Worm (Caenorhabditis elegans): ENCODE results near the gene B0464.9.

The B0464.9 gene

ce11 chrIII:9455980-9456658 lies 9.4 kb upstream of the B0464.9 start, which contains the start of the genes rheb-1 and spk-1 (continued):
- TF ChIP-seq hpl-2 (GFP tag; optimal IDR thresholded peaks at IDR 0.05) (peak; percentile 55), fkh-8 (tag; optimal IDR thresholded peaks at IDR 0.05) (peak; percentile 94)

- TF ChIP-seq pqm-1 (tag; optimal IDR thresholded peaks at IDR 0.05) (no peak), elt-3 (tag; optimal IDR thresholded peaks at IDR 0.05) (peak in 2 of 6 experiments; percentile 26 to 28), sox-4 (tag; optimal IDR thresholded peaks at IDR 0.05) (no peak), efl-1 (optimal IDR thresholded peaks at IDR 0.05) (peak in 1 of 2 experiments; percentile 23), efl-1 (GFP tag; optimal IDR thresholded peaks at IDR 0.05 in 1 of 2) (peak in 1 of 2 experiments; percentile 93), Y116A8C.19 (tag; optimal IDR thresholded peaks at IDR 0.05; ENCODE audit: borderline replicate concordance) (no peak), skn-1 (tag; optimal IDR thresholded peaks at IDR 0.05) (no peak), hpl-2 (GFP tag; optimal IDR thresholded peaks at IDR 0.05) (no peak), nhr-19 (GFP tag; conservative IDR thresholded peaks at IDR 0.05) (peak; percentile 39), C34B4.2 (tag; optimal IDR thresholded peaks at IDR 0.05) (no peak), fos-1 (tag; optimal IDR thresholded peaks at IDR 0.05) (no peak), lin-13 (GFP tag; optimal IDR thresholded peaks at IDR 0.05) (no peak), nhr-84 (tag; optimal IDR thresholded peaks at IDR 0.05) (no peak), aly-2 (tag; optimal IDR thresholded peaks at IDR 0.05) (no peak), mab-9 (GFP tag; IDR thresholded peaks at IDR 0.05) (peak; percentile 23; the same call in 1 of the 2 replicates), egl-13 (tag; optimal IDR thresholded peaks at IDR 0.05) (no peak), mep-1 (tag; optimal IDR thresholded peaks at IDR 0.05) (peak; percentile 37), lsy-2 (tag; optimal IDR thresholded peaks at IDR 0.05) (peak; percentile 69 to 86), alr-1 (tag; optimal IDR thresholded peaks at IDR 0.05; ENCODE audit: borderline replicate concordance) (no peak), mdl-1 (tag; optimal IDR thresholded peaks at IDR 0.05) (no peak), ztf-11 (tag; optimal IDR thresholded peaks at IDR 0.05) (no peak), ets-5 (GFP tag; IDR thresholded peaks at IDR 0.05) (no peak), pax-3 (tag; optimal IDR thresholded peaks at IDR 0.05) (no peak), tbx-2 (tag; optimal IDR thresholded peaks at IDR 0.05) (peak; percentile 56), fkh-10 (GFP tag; optimal IDR thresholded peaks at IDR 0.05) (no peak), isw-1 (GFP tag; IDR thresholded peaks at IDR 0.05) (no peak), hlh-17 (GFP tag; optimal IDR thresholded peaks at IDR 0.05; ENCODE audit: borderline replicate concordance) (no peak), lin-14 (GFP tag; optimal IDR thresholded peaks at IDR 0.05) (peak; percentile 90), zag-1 (tag; optimal IDR thresholded peaks at IDR 0.05) (no peak), elt-2 (tag; optimal IDR thresholded peaks at IDR 0.05) (no peak), nhr-85 (tag) (no peak), unc-98 (GFP tag; IDR thresholded peaks at IDR 0.05) (0 out of 2 replicates have a peak, but pooled peaks have one; percentile 35), dsc-1 (tag; optimal IDR thresholded peaks at IDR 0.05) (peak; percentile 18), jun-1 (tag; optimal IDR thresholded peaks at IDR 0.05) (no peak), snpc-4 (tag; optimal IDR thresholded peaks at IDR 0.05) (no peak), tlp-1 (tag; optimal IDR thresholded peaks at IDR 0.05) (no peak), sup-37 (GFP tag; optimal IDR thresholded peaks at IDR 0.05) (no peak), efl-3 (GFP tag; optimal IDR thresholded peaks at IDR 0.05) (no peak), rnt-1 (tag; optimal IDR thresholded peaks at IDR 0.05) (peak; percentile 62), fkh-8 (tag; optimal IDR thresholded peaks at IDR 0.05) (no peak), pag-3 (tag; optimal IDR thresholded peaks at IDR 0.05; ENCODE audit: borderline replicate concordance, insufficient read depth) (peak; percentile 41), grh-1 (GFP tag; IDR thresholded peaks at IDR 0.05) (no peak), irx-1 (tag; optimal IDR thresholded peaks at IDR 0.05) (no peak), nhr-90 (tag; optimal IDR thresholded peaks at IDR 0.05; ENCODE audit: poor library complexity) (no peak), lin-35 (GFP tag; optimal IDR thresholded peaks at IDR 0.05) (peak; percentile 3 to 21), lin-39 (tag; optimal IDR thresholded peaks at IDR 0.05) (no peak)
These were observed 8.1 kb upstream of the B0464.9 start for ce11 chrIII:9457192-9458103.
